Fruit fly (Drosophila melanogaster): ENCODE results near the gene CG31913.

DNA sequence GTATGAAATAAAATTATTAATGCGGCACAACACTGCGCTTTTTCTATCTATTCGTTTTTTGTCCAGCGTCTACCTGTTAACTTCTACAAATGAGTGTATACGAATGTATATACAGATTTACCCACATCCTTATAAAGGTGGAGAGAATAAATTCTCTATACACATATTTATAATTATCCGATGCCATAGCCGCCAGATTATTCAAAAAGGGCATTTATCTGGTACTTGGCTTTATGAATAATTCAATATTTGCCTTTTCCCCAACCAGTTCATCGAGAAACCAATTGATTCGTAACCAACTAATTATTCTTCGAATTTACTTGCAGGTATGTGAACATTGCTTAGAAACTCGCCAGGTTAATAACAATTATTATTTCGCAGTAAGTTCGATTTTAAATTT lies 42.7 kb upstream of the CG31913 start, which contains the start of gene CG11147:
- TF ChIP-seq CG8478 (optimal IDR thresholded peaks at IDR 0.05) (no peak), CTCF (optimal IDR thresholded peaks at IDR 0.05) (no peak)
